Fruit fly (Drosophila melanogaster): ENCODE data around the gene CG1674.

DNA sequence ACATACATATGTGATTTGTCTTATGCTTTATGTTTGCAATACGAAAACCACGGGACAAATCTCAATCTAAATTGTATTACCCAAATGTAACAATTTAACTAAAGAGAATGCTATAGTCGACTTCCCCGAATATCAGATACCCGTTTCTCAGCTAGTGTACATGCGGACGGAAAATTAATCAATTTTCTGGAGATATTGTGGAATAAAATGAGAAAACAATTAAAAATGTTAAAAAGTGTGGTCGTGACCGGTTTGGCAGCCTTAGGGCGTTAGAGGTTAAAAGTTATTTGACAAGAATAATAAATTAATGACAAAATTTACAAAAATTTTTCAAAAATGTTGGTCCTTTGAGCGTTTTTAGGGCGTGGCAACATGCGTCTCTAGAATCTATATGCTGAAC lies 38.0 kb upstream of the CG1674 start:
- TF ChIP-seq CG8478 (optimal IDR thresholded peaks at IDR 0.05) (no peak), CTCF (optimal IDR thresholded peaks at IDR 0.05) (no peak)

Data from S2 (cell line).